Fruit fly (Drosophila melanogaster) whole organism, prepupa: ENCODE data around the gene Pyroxd1.

Experiments
- CG10631 ChIP-seq: fragments of 200-800 bp; sonication (Bioruptor generic); optimal IDR thresholded peaks from 2 replicates; lab custom pipeline; 2016; ENCODE audit warnings: missing biosample characterization, missing genetic modification characterization
- CG10669 ChIP-seq: fragments of 200-800 bp; sonication (Bioruptor generic); optimal IDR thresholded peaks from 3 replicates; lab custom pipeline; 2018; ENCODE audit warnings: missing biosample characterization, mild to moderate bottlenecking, missing genetic modification characterization, moderate library complexity
- CG11902 ChIP-seq: fragments of 200-800 bp; sonication (Bioruptor generic); optimal IDR thresholded peaks from 3 replicates; lab custom pipeline; 2016; ENCODE audit warnings: missing biosample characterization, missing genetic modification characterization
- CG15336 ChIP-seq: fragments of 200-800 bp; sonication (Bioruptor generic); IDR thresholded peaks from 2 replicates; pipeline ENCODE4 v1.3.6; 2022; ENCODE audit warnings: missing biosample characterization, missing genetic modification characterization
- CG1621 ChIP-seq: fragments of 200-800 bp; sonication (Bioruptor generic); optimal IDR thresholded peaks from 3 replicates; lab custom pipeline; 2018; ENCODE audit warnings: missing biosample characterization, mild to moderate bottlenecking, missing genetic modification characterization
- CG3032 ChIP-seq: fragments of 200-800 bp; optimal IDR thresholded peaks from 2 replicates; lab custom pipeline; 2019; ENCODE audit warnings: missing biosample characterization, mild to moderate bottlenecking, missing genetic modification characterization, moderate library complexity
- CG31627 ChIP-seq: fragments of 200-800 bp; sonication (Bioruptor generic); optimal IDR thresholded peaks from 3 replicates; lab custom pipeline; 2016; ENCODE audit warnings: missing biosample characterization, missing genetic modification characterization
- CG34406 ChIP-seq: fragments of 200-800 bp; sonication (Bioruptor generic); optimal IDR thresholded peaks from 3 replicates; lab custom pipeline; 2016; ENCODE audit warnings: missing biosample characterization, missing genetic modification characterization
- CG3919 ChIP-seq: fragments of 200-800 bp; sonication (Bioruptor generic); optimal IDR thresholded peaks from 3 replicates; lab custom pipeline; 2016; ENCODE audit warnings: missing biosample characterization, missing genetic modification characterization
- CG4318 ChIP-seq: fragments of 200-800 bp; sonication (Bioruptor generic); optimal IDR thresholded peaks from 3 replicates; lab custom pipeline; 2017; ENCODE audit warnings: missing biosample characterization, mild to moderate bottlenecking, missing genetic modification characterization
- CG6163 ChIP-seq: fragments of 200-800 bp; sonication (Bioruptor generic); IDR thresholded peaks from 3 replicates; pipeline ENCODE4 v1.3.6; 2022; ENCODE audit warnings: missing biosample characterization, missing genetic modification characterization
- CG6808 ChIP-seq: fragments of 200-800 bp; sonication (Bioruptor generic); optimal IDR thresholded peaks from 3 replicates; lab custom pipeline; 2017; ENCODE audit warnings: missing biosample characterization, missing genetic modification characterization, mild to moderate bottlenecking, moderate library complexity, missing genetic modification reagents
- CG6854 ChIP-seq: fragments of 200-800 bp; sonication (Bioruptor generic); optimal IDR thresholded peaks from 2 replicates; lab custom pipeline; 2017; ENCODE audit warnings: missing biosample characterization, mild to moderate bottlenecking, missing genetic modification characterization
- CG7368 ChIP-seq: fragments of 200-800 bp; sonication (Bioruptor generic); optimal IDR thresholded peaks from 3 replicates; lab custom pipeline; 2016; ENCODE audit warnings: missing biosample characterization, missing genetic modification characterization
- CG8632 ChIP-seq: fragments of 200-800 bp; sonication (Bioruptor generic); optimal IDR thresholded peaks from 3 replicates; lab custom pipeline; 2016; ENCODE audit warnings: missing biosample characterization, missing genetic modification characterization
- CG9139 ChIP-seq: fragments of 200-800 bp; sonication (Bioruptor generic); optimal IDR thresholded peaks from 3 replicates; lab custom pipeline; 2017; ENCODE audit warnings: missing biosample characterization, mild to moderate bottlenecking, missing genetic modification characterization
- Eip75B ChIP-seq: fragments of 200-800 bp; sonication (Bioruptor generic); optimal IDR thresholded peaks from 3 replicates; lab custom pipeline; 2016; ENCODE audit warnings: missing biosample characterization, missing genetic modification characterization
- Eip78C ChIP-seq: fragments of 200-800 bp; sonication (Bioruptor generic); peaks from one replicate; lab custom pipeline; 2016; ENCODE audit warnings: missing biosample characterization, missing genetic modification characterization
- Eip93F ChIP-seq: fragments of 200-800 bp; sonication (Bioruptor generic); optimal IDR thresholded peaks from 2 replicates; lab custom pipeline; 2016; ENCODE audit warnings: missing biosample characterization, mild to moderate bottlenecking, missing genetic modification characterization
- Ets96B ChIP-seq: fragments of 200-800 bp; optimal IDR thresholded peaks from 2 replicates; lab custom pipeline; 2019; ENCODE audit warnings: missing biosample characterization, mild to moderate bottlenecking, missing genetic modification characterization, moderate library complexity
- Gug ChIP-seq: fragments of 200-800 bp; sonication (Bioruptor generic); IDR thresholded peaks from 2 replicates; pipeline ENCODE4 v1.3.6; 2022; ENCODE audit warnings: missing biosample characterization, missing genetic modification characterization
- Hr38 ChIP-seq: sonication (Bioruptor generic); optimal IDR thresholded peaks from 2 replicates; lab custom pipeline; 2016; ENCODE audit warnings: missing biosample characterization, missing genetic modification characterization
- Hr39 ChIP-seq: fragments of 200-800 bp; sonication (Bioruptor generic); optimal IDR thresholded peaks from 2 replicates; lab custom pipeline; 2016; ENCODE audit warnings: missing biosample characterization, missing genetic modification characterization
- Hr4 ChIP-seq: fragments of 200-800 bp; sonication (Bioruptor generic); optimal IDR thresholded peaks from 3 replicates; lab custom pipeline; 2016; ENCODE audit warnings: missing biosample characterization, missing genetic modification characterization
- Met ChIP-seq: fragments of 200-800 bp; sonication (Bioruptor generic); optimal IDR thresholded peaks from 3 replicates; lab custom pipeline; 2016; ENCODE audit warnings: missing biosample characterization, missing genetic modification characterization
- OdsH ChIP-seq: fragments of 200-800 bp; sonication (Bioruptor generic); optimal IDR thresholded peaks from 3 replicates; lab custom pipeline; 2016; ENCODE audit warnings: missing biosample characterization, missing genetic modification characterization
- Smox ChIP-seq: fragments of 200-800 bp; sonication (Bioruptor generic); optimal IDR thresholded peaks from 3 replicates; lab custom pipeline; 2016; ENCODE audit warnings: missing biosample characterization, missing genetic modification characterization
- Sox102F ChIP-seq: fragments of 200-800 bp; sonication (Bioruptor generic); optimal IDR thresholded peaks from 2 replicates; lab custom pipeline; 2016; ENCODE audit warnings: missing biosample characterization, mild to moderate bottlenecking, missing genetic modification characterization
- Sox14 ChIP-seq: fragments of 200-800 bp; sonication (Bioruptor generic); optimal IDR thresholded peaks from 3 replicates; lab custom pipeline; 2016; ENCODE audit warnings: missing biosample characterization, missing genetic modification characterization
- Sox15 ChIP-seq: fragments of 200-800 bp; sonication (Bioruptor generic); optimal IDR thresholded peaks from 3 replicates; lab custom pipeline; 2016; ENCODE audit warnings: missing biosample characterization, missing genetic modification characterization
- achi ChIP-seq: fragments of 200-800 bp; sonication (Bioruptor generic); optimal IDR thresholded peaks from 3 replicates; lab custom pipeline; 2016; ENCODE audit warnings: missing biosample characterization, missing genetic modification characterization
- acj6 ChIP-seq: fragments of 200-800 bp; sonication (Bioruptor generic); optimal IDR thresholded peaks from 3 replicates; lab custom pipeline; 2016; ENCODE audit warnings: missing biosample characterization, missing genetic modification characterization
- cyc ChIP-seq: fragments of 200-800 bp; sonication (Bioruptor generic); optimal IDR thresholded peaks from 3 replicates; lab custom pipeline; 2016; ENCODE audit warnings: missing biosample characterization, missing genetic modification characterization
- esn ChIP-seq: fragments of 200-800 bp; sonication (Bioruptor generic); optimal IDR thresholded peaks from 2 replicates; lab custom pipeline; 2016; ENCODE audit warnings: missing biosample characterization, mild to moderate bottlenecking, missing genetic modification characterization, moderate library complexity
- fkh ChIP-seq: fragments of 200-800 bp; sonication (Bioruptor generic); optimal IDR thresholded peaks from 3 replicates; lab custom pipeline; 2017; ENCODE audit warnings: missing biosample characterization, mild to moderate bottlenecking, missing genetic modification characterization, moderate library complexity
- lz ChIP-seq: fragments of 200-800 bp; sonication (Bioruptor generic); optimal IDR thresholded peaks from 3 replicates; lab custom pipeline; 2016; ENCODE audit warnings: missing biosample characterization, missing genetic modification characterization
- pdm3 ChIP-seq: fragments of 200-800 bp; sonication (Bioruptor generic); optimal IDR thresholded peaks from 3 replicates; lab custom pipeline; 2016; ENCODE audit warnings: missing biosample characterization, missing genetic modification characterization
- salr ChIP-seq, 2 experiments: fragments of 200-800 bp; sonication (Bioruptor generic); optimal IDR thresholded peaks; 3 replicates each; lab custom pipeline; 2016 to 2018; ENCODE audit warnings: missing biosample characterization in 2 of 2, missing genetic modification characterization in 2 of 2, mild to moderate bottlenecking in 1 of 2
- spab ChIP-seq: fragments of 200-800 bp; sonication (Bioruptor generic); optimal IDR thresholded peaks from 2 replicates; lab custom pipeline; 2017; ENCODE audit warnings: missing biosample characterization, mild to moderate bottlenecking, missing genetic modification characterization, missing genetic modification reagents
- ss ChIP-seq, 2 experiments: fragments of 200-800 bp; sonication (Bioruptor generic); optimal IDR thresholded peaks; 2 replicates in 1 of 2; 3 replicates in 1 of 2; lab custom pipeline; 2017 to 2018; ENCODE audit warnings: mild to moderate bottlenecking in 2 of 2, missing biosample characterization in 2 of 2, missing genetic modification characterization in 2 of 2, moderate library complexity in 1 of 2
- svp ChIP-seq: fragments of 200-800 bp; sonication (Bioruptor generic); peaks from one replicate; lab custom pipeline; 2016; ENCODE audit warnings: missing biosample characterization, missing genetic modification characterization
- topi ChIP-seq: fragments of 200-800 bp; sonication (Bioruptor generic); optimal IDR thresholded peaks from 3 replicates; lab custom pipeline; 2016; ENCODE audit warnings: missing biosample characterization, missing genetic modification characterization
- vri ChIP-seq: fragments of 200-800 bp; sonication (Bioruptor generic); optimal IDR thresholded peaks from 3 replicates; lab custom pipeline; 2016; ENCODE audit warnings: missing biosample characterization, mild to moderate bottlenecking, missing genetic modification characterization

Pyroxd1 gene

DNA sequence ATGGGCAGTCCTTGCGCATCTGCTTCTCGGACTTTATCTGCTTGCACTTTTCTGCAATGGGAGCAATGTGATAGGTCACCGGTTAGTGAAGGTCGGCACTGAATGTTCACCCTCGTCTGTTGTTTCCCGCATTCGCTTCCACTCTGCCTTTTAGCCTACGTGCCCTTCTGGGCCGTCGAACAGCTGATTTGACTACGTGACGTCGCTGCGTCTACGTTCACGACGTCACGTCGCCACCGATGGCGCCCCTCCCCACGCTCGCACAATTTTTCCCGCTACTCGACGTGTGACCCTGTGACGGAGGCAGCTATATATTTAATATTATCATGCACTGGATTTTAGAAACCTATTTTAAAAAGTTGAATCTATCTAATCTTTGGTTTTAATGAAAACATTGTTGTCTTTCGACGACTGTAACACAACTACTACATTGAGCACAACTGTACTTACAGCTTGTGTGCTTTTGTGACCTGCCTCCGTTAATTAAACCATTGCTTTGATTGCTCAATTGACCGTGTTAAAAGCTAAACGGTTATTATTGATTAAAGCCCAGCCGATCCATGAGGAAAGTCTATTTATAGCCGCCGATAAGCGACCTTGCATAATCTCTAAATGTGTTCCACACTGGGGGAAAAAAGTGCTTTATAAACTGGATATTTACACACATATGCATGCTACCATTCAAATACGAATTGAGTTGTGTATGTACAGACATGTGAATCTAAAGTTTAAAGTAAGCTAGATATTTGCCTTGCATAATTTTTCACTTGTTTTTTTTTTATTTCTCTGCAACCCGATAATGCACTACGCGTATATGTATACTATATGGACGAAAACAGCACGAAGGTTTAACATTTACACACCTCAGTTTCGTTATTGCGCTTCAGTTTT lies 8.0 kb upstream of the Pyroxd1 start (continued):
- TF ChIP-seq achi (GFP tag; lab: Kevin White, UChicago) (peak; percentile 8), CG6854 (GFP tag; lab: Kevin White, UChicago) (no peak), Sox102F (peak; percentile 58), acj6 (GFP tag; lab: Kevin White, UChicago) (peak; percentile 58), lz (peak; percentile 42), CG7368 (GFP tag; lab: Kevin White, UChicago) (no peak), vri (GFP tag; lab: Kevin White, UChicago) (peak; percentile 89), cyc (no peak), CG9139 (GFP tag; lab: Kevin White, UChicago) (no peak), Gug (GFP tag; lab: Robert Waterston, UW) (0 out of 2 replicates have a peak, but pooled peaks have one; percentile 20), Met (GFP tag; lab: Kevin White, UChicago) (peak; percentile 16), CG3919 (GFP tag; lab: Kevin White, UChicago) (no peak), Eip75B (GFP tag; lab: Kevin White, UChicago) (no peak), CG11902 (GFP tag; lab: Kevin White, UChicago) (no peak), CG3032 (tag; lab: Kevin White, UChicago) (peak; percentile 26), Hr39 (GFP tag; lab: Kevin White, UChicago) (peak; percentile 62), Eip78C (GFP tag; lab: Kevin White, UChicago) (peak; percentile 77), spab (GFP tag; lab: Kevin White, UChicago) (peak; percentile 7), Sox14 (GFP tag; lab: Kevin White, UChicago) (peak; percentile 23), CG4318 (GFP tag; lab: Kevin White, UChicago) (no peak), salr (GFP tag; optimal IDR thresholded peaks at IDR 0.05; lab: Kevin White, UChicago) (peak in 1 of 2 experiments; percentile 14), Sox15 (GFP tag; lab: Kevin White, UChicago) (peak; percentile 28), topi (GFP tag; lab: Kevin White, UChicago) (peak; percentile 30), CG6808 (GFP tag; lab: Kevin White, UChicago) (peak; percentile 12), Smox (GFP tag; lab: Kevin White, UChicago) (peak; percentile 43), svp (GFP tag; lab: Kevin White, UChicago) (peak; percentile 82), pdm3 (peak; percentile 54), CG10631 (no peak), CG6163 (GFP tag; lab: Robert Waterston, UW) (peak; percentile 68), Hr38 (GFP tag; lab: Kevin White, UChicago) (no peak), Ets96B (tag; lab: Kevin White, UChicago) (peak; percentile 2), OdsH (GFP tag; lab: Kevin White, UChicago) (peak; percentile 54), CG31627 (peak; percentile 40), CG8632 (GFP tag; lab: Kevin White, UChicago) (peak; percentile 42), Eip93F (GFP tag; lab: Kevin White, UChicago) (no peak), ss (GFP tag; optimal IDR thresholded peaks at IDR 0.05; lab: Kevin White, UChicago) (no peak), esn (GFP tag; lab: Kevin White, UChicago) (peak; percentile 52), CG34406 (GFP tag; lab: Kevin White, UChicago) (peak; percentile 35), CG10669 (GFP tag; lab: Kevin White, UChicago) (peak; percentile 37), Hr4 (GFP tag; lab: Kevin White, UChicago) (peak; percentile 5), CG15336 (GFP tag; lab: Robert Waterston, UW) (peak; percentile 45; the same call in 1 of the 2 replicates), fkh (GFP tag; lab: Kevin White, UChicago) (peak; percentile 24), CG1621 (tag; lab: Kevin White, UChicago) (peak; percentile 32)
